Fruit fly (Drosophila melanogaster) whole organism, embryonic: Measurements from ENCODE around the gene Sfp26Ad.

Experiments used
- Asciz ChIP-seq: fragments of 200-800 bp; sonication (Bioruptor generic); optimal IDR thresholded peaks from 2 replicates; lab custom pipeline; 2017; ENCODE audit warnings: missing biosample characterization, mild to moderate bottlenecking, missing genetic modification characterization, missing genetic modification reagents
- Atf3 ChIP-seq: fragments of 200-800 bp; sonication (Bioruptor generic); optimal IDR thresholded peaks from 3 replicates; lab custom pipeline; 2016; ENCODE audit warnings: missing biosample characterization, missing genetic modification characterization
- CG10321 ChIP-seq: fragments of 200-800 bp; sonication (Bioruptor generic); IDR thresholded peaks from 2 replicates; pipeline ENCODE4 v1.3.6; 2022; ENCODE audit warnings: missing biosample characterization, missing genetic modification characterization
- CG11504 ChIP-seq: fragments of 200-800 bp; sonication (Bioruptor generic); optimal IDR thresholded peaks from 3 replicates; lab custom pipeline; 2019; ENCODE audit warnings: missing biosample characterization, mild to moderate bottlenecking, missing genetic modification characterization, moderate library complexity
- CG12219 ChIP-seq: fragments of 200-800 bp; sonication (Bioruptor generic); optimal IDR thresholded peaks from 3 replicates; lab custom pipeline; 2018; ENCODE audit warnings: missing biosample characterization, mild to moderate bottlenecking, missing genetic modification characterization
- CG1233 ChIP-seq: fragments of 200-800 bp; sonication (Bioruptor generic); optimal IDR thresholded peaks from 4 replicates; lab custom pipeline; 2018; ENCODE audit warnings: missing biosample characterization, mild to moderate bottlenecking, missing genetic modification characterization
- CG12659 ChIP-seq: fragments of 200-800 bp; sonication (Bioruptor generic); optimal IDR thresholded peaks from 3 replicates; lab custom pipeline; 2017; ENCODE audit warnings: mild to moderate bottlenecking, missing biosample characterization, missing genetic modification reagents, missing genetic modification characterization
- CG14860 ChIP-seq: fragments of 200-800 bp; sonication (Bioruptor generic); IDR thresholded peaks from 3 replicates; pipeline ENCODE4 v1.3.6; 2022; ENCODE audit warnings: missing biosample characterization, missing genetic modification characterization; ENCODE audit not compliant: partially characterized antibody
- CG17612 ChIP-seq: fragments of 200-800 bp; sonication (Bioruptor generic); IDR thresholded peaks from 2 replicates; pipeline ENCODE4 v1.3.6; 2022; ENCODE audit warnings: missing biosample characterization, missing genetic modification characterization
- CG17829 ChIP-seq: fragments of 200-800 bp; optimal IDR thresholded peaks from 2 replicates; lab custom pipeline; 2019; ENCODE audit warnings: missing biosample characterization, mild to moderate bottlenecking, missing genetic modification characterization, moderate library complexity
- CG18476 ChIP-seq: fragments of 200-800 bp; sonication (Bioruptor generic); optimal IDR thresholded peaks from 2 replicates; lab custom pipeline; 2016; ENCODE audit warnings: missing biosample characterization, mild to moderate bottlenecking, missing genetic modification characterization
- CG2712 ChIP-seq: fragments of 200-800 bp; optimal IDR thresholded peaks from 3 replicates; lab custom pipeline; 2019; ENCODE audit warnings: missing biosample characterization, mild to moderate bottlenecking, missing genetic modification characterization, moderate library complexity
- CG30403 ChIP-seq: fragments of 200-800 bp; sonication (Bioruptor generic); optimal IDR thresholded peaks from 3 replicates; lab custom pipeline; 2016; ENCODE audit warnings: missing biosample characterization, missing genetic modification characterization
- CG30431 ChIP-seq: fragments of 200-800 bp; sonication (Bioruptor generic); optimal IDR thresholded peaks from 2 replicates; lab custom pipeline; 2017; ENCODE audit warnings: missing biosample characterization, missing genetic modification characterization
- CG31224 ChIP-seq: fragments of 200-800 bp; sonication (Bioruptor generic); IDR thresholded peaks from 2 replicates; pipeline ENCODE4 v1.3.6; 2022; ENCODE audit warnings: missing biosample characterization, missing genetic modification characterization
- CG31365 ChIP-seq: fragments of 200-800 bp; sonication (Bioruptor generic); optimal IDR thresholded peaks from 2 replicates; lab custom pipeline; 2018; ENCODE audit warnings: missing biosample characterization, mild to moderate bottlenecking, missing genetic modification characterization
- CG31441 ChIP-seq: fragments of 200-800 bp; sonication (Bioruptor generic); IDR thresholded peaks from 2 replicates; pipeline ENCODE4 v1.3.6; 2022; ENCODE audit warnings: missing biosample characterization, missing genetic modification characterization
- CG32767 ChIP-seq: fragments of 200-800 bp; sonication (Bioruptor generic); IDR thresholded peaks from 2 replicates; pipeline ENCODE4 v1.3.6; 2022; ENCODE audit warnings: missing biosample characterization, missing genetic modification characterization
- CG32772 ChIP-seq: fragments of 200-800 bp; sonication (Bioruptor generic); IDR thresholded peaks from 2 replicates; pipeline ENCODE4 v1.3.6; 2022; ENCODE audit warnings: missing biosample characterization, missing genetic modification characterization
- CG6272 ChIP-seq: fragments of 200-800 bp; sonication (Bioruptor generic); IDR thresholded peaks from 2 replicates; pipeline ENCODE4 v1.3.6; 2022; ENCODE audit warnings: missing biosample characterization, missing genetic modification characterization
- CTCF ChIP-seq: fragments of 200-800 bp; sonication (Bioruptor generic); optimal IDR thresholded peaks from 2 replicates; lab custom pipeline; 2017; ENCODE audit warnings: missing biosample characterization, mild to moderate bottlenecking, missing genetic modification characterization, moderate library complexity
- D19B ChIP-seq: fragments of 200-800 bp; sonication (Bioruptor generic); optimal IDR thresholded peaks from 2 replicates; lab custom pipeline; 2017; ENCODE audit warnings: missing biosample characterization, mild to moderate bottlenecking, missing genetic modification characterization
- Eip74EF ChIP-seq, 2 experiments: fragments of 200-800 bp in 1 of 2; fragments of >200 bp in 1 of 2; sonication (Bioruptor generic) in 1 of 2; optimal IDR thresholded peaks; 2 replicates each; lab custom pipeline; 2017 to 2019; ENCODE audit warnings: missing biosample characterization in 2 of 2, missing genetic modification characterization in 2 of 2, mild to moderate bottlenecking in 1 of 2, moderate library complexity in 1 of 2
- Fer3 ChIP-seq: fragments of 200-800 bp; sonication (Bioruptor generic); optimal IDR thresholded peaks from 2 replicates; lab custom pipeline; 2018; ENCODE audit warnings: missing biosample characterization, mild to moderate bottlenecking, missing genetic modification characterization, moderate library complexity
- HLH4C ChIP-seq: fragments of 200-800 bp; sonication (Bioruptor generic); IDR thresholded peaks from 3 replicates; pipeline ENCODE4 v1.3.6; 2022; ENCODE audit warnings: missing biosample characterization, missing genetic modification characterization; ENCODE audit not compliant: partially characterized antibody
- Hmr ChIP-seq: fragments of 200-800 bp; sonication (Bioruptor generic); optimal IDR thresholded peaks from 3 replicates; lab custom pipeline; 2017; ENCODE audit warnings: mild to moderate bottlenecking, missing biosample characterization, missing genetic modification reagents, missing genetic modification characterization
- Hmx ChIP-seq: fragments of 200-800 bp; sonication (Bioruptor generic); optimal IDR thresholded peaks from 2 replicates; lab custom pipeline; 2016; ENCODE audit warnings: missing biosample characterization, missing genetic modification characterization
- Kr ChIP-seq: fragments of 200-800 bp; sonication (Bioruptor generic); optimal IDR thresholded peaks from 2 replicates; lab custom pipeline; 2017; ENCODE audit warnings: missing biosample characterization, mild to moderate bottlenecking, missing genetic modification characterization
- MBD-R2 ChIP-seq: fragments of 200-800 bp; sonication (Bioruptor generic); IDR thresholded peaks from 2 replicates; pipeline ENCODE4 v1.3.6; 2022; ENCODE audit warnings: missing biosample characterization, missing genetic modification characterization
- Nf-YC ChIP-seq: fragments of 200-800 bp; optimal IDR thresholded peaks from 3 replicates; lab custom pipeline; 2019; ENCODE audit warnings: missing biosample characterization, mild to moderate bottlenecking, missing genetic modification characterization, moderate library complexity
- Poxn ChIP-seq: fragments of 200-800 bp; sonication (Bioruptor generic); IDR thresholded peaks from 2 replicates; pipeline ENCODE4 v1.3.6; 2022; ENCODE audit warnings: missing biosample characterization, missing genetic modification characterization
- Xbp1 ChIP-seq: fragments of 200-800 bp; sonication (Bioruptor generic); optimal IDR thresholded peaks from 3 replicates; lab custom pipeline; 2016; ENCODE audit warnings: missing biosample characterization, mild to moderate bottlenecking, missing genetic modification characterization
- amos ChIP-seq: fragments of 200-800 bp; sonication (Bioruptor generic); IDR thresholded peaks from 2 replicates; pipeline ENCODE4 v1.3.6; 2022; ENCODE audit warnings: missing biosample characterization, missing genetic modification characterization; ENCODE audit not compliant: partially characterized antibody
- ash1 ChIP-seq: fragments of 200-800 bp; sonication (Bioruptor generic); optimal IDR thresholded peaks from 2 replicates; lab custom pipeline; 2018; ENCODE audit warnings: missing biosample characterization, mild to moderate bottlenecking, missing genetic modification characterization
- cwo ChIP-seq: fragments of 200-800 bp; sonication (Bioruptor generic); optimal IDR thresholded peaks from 3 replicates; lab custom pipeline; 2017; ENCODE audit warnings: missing biosample characterization, missing genetic modification characterization, mild to moderate bottlenecking, moderate library complexity, missing genetic modification reagents
- dm ChIP-seq: fragments of 200-800 bp; sonication (Bioruptor generic); optimal IDR thresholded peaks from 3 replicates; lab custom pipeline; 2016; ENCODE audit warnings: missing biosample characterization, missing genetic modification characterization
- ewg ChIP-seq: fragments of 200-800 bp; sonication (Bioruptor generic); optimal IDR thresholded peaks from 3 replicates; lab custom pipeline; 2017; ENCODE audit warnings: mild to moderate bottlenecking, missing biosample characterization, missing genetic modification reagents, missing genetic modification characterization
- fd102C ChIP-seq: fragments of 200-800 bp; sonication (Bioruptor generic); optimal IDR thresholded peaks from 2 replicates; lab custom pipeline; 2018; ENCODE audit warnings: missing biosample characterization, mild to moderate bottlenecking, missing genetic modification characterization, moderate library complexity
- gsb ChIP-seq: fragments of 200-800 bp; sonication (Bioruptor generic); IDR thresholded peaks from 2 replicates; pipeline ENCODE4 v1.3.6; 2022; ENCODE audit warnings: missing biosample characterization, missing genetic modification characterization
- h ChIP-seq: fragments of >200 bp; optimal IDR thresholded peaks from 2 replicates; lab custom pipeline; 2017
- her ChIP-seq: fragments of 200-800 bp; sonication (Bioruptor generic); optimal IDR thresholded peaks from 2 replicates; lab custom pipeline; 2016; ENCODE audit warnings: missing biosample characterization, missing genetic modification characterization
- lola ChIP-seq, 3 experiments: fragments of >200 bp in 2 of 3; fragments of 200-800 bp in 1 of 3; sonication (Bioruptor generic) in 1 of 3; optimal IDR thresholded peaks; 2 replicates each; lab custom pipeline; 2017 to 2019; ENCODE audit warnings: missing biosample characterization in 3 of 3, missing genetic modification characterization in 3 of 3, mild to moderate bottlenecking in 1 of 3, moderate library complexity in 1 of 3
- mld ChIP-seq: fragments of 200-800 bp; sonication (Bioruptor generic); IDR thresholded peaks from 3 replicates; pipeline ENCODE4 v1.3.6; 2022; ENCODE audit warnings: missing biosample characterization, missing genetic modification characterization; ENCODE audit not compliant: partially characterized antibody
- otp ChIP-seq: fragments of 200-800 bp; sonication (Bioruptor generic); IDR thresholded peaks from 3 replicates; pipeline ENCODE4, ENCODE4 v1.3.6; 2022; ENCODE audit warnings: missing biosample characterization, missing genetic modification characterization
- pnt ChIP-seq: fragments of 200-800 bp; sonication (Bioruptor generic); optimal IDR thresholded peaks from 3 replicates; lab custom pipeline; 2016; ENCODE audit warnings: missing biosample characterization, missing genetic modification characterization
- pum ChIP-seq: fragments of 200-800 bp; sonication (Bioruptor generic); optimal IDR thresholded peaks from 2 replicates; lab custom pipeline; 2016; ENCODE audit warnings: missing biosample characterization, missing genetic modification characterization
- sim ChIP-seq: fragments of 200-800 bp; sonication (Bioruptor generic); IDR thresholded peaks from 2 replicates; pipeline ENCODE4 v1.3.6; 2022; ENCODE audit warnings: missing biosample characterization, missing genetic modification characterization
- sob ChIP-seq: fragments of 200-800 bp; sonication (Bioruptor generic); IDR thresholded peaks from 2 replicates; pipeline ENCODE4 v1.3.6; 2022; ENCODE audit warnings: missing biosample characterization, missing genetic modification characterization
- vvl ChIP-seq: fragments of 200-800 bp; sonication (Bioruptor generic); IDR thresholded peaks from 2 replicates; pipeline ENCODE4 v1.3.6; 2022; ENCODE audit warnings: missing biosample characterization, missing genetic modification characterization
- wdn ChIP-seq: fragments of 200-800 bp; sonication (Bioruptor generic); IDR thresholded peaks from 2 replicates; pipeline ENCODE4 v1.3.6; 2022; ENCODE audit warnings: missing biosample characterization, missing genetic modification characterization
- zfh1 ChIP-seq: fragments of 200-800 bp; sonication (Bioruptor generic); IDR thresholded peaks from 3 replicates; pipeline ENCODE4 v1.3.6; 2022; ENCODE audit warnings: missing biosample characterization, missing genetic modification characterization
- zfh2 ChIP-seq: fragments of 200-800 bp; sonication (Bioruptor generic); optimal IDR thresholded peaks from 2 replicates; lab custom pipeline; 2016; ENCODE audit warnings: missing biosample characterization, missing genetic modification characterization

Gene Sfp26Ad

dm6 chr2L:5972005-5972404 is 28.9 kb upstream of the Sfp26Ad start (continued):
- no peak for TF ChIP-seq Kr (GFP tag; lab: Kevin White, UChicago)
- no peak for TF ChIP-seq pnt (GFP tag; lab: Kevin White, UChicago)
- no peak for TF ChIP-seq CG14860 (GFP tag; lab: Robert Waterston, UW)
- TF ChIP-seq fd102C (GFP tag; lab: Kevin White, UChicago): no peak
- TF ChIP-seq her (GFP tag; lab: Kevin White, UChicago): no peak
- TF ChIP-seq mld (GFP tag; lab: Robert Waterston, UW): no peak
- TF ChIP-seq Eip74EF (GFP tag; optimal IDR thresholded peaks at IDR 0.05; lab: Kevin White, UChicago): no peak
- TF ChIP-seq Atf3 (GFP tag; lab: Kevin White, UChicago): no peak
- 0 out of 2 replicates have a peak, but pooled peaks have one; percentile 11 for TF ChIP-seq CG31224 (GFP tag; lab: Robert Waterston, UW)
- TF ChIP-seq ash1 (GFP tag; lab: Kevin White, UChicago): no peak
- no peak; the same call in none of the 2 replicates for TF ChIP-seq CG31441 (GFP tag; lab: Robert Waterston, UW)
- TF ChIP-seq sob: peak; percentile 67
- peak; percentile 12 for TF ChIP-seq CG18476 (GFP tag; lab: Kevin White, UChicago)
- peak; percentile 9 for TF ChIP-seq CG1233 (GFP tag; lab: Kevin White, UChicago)
- TF ChIP-seq lola (GFP tag; optimal IDR thresholded peaks at IDR 0.05; lab: Kevin White, UChicago): peak in 1 of 3 experiments; percentile 6
- no peak for TF ChIP-seq CG12219 (GFP tag; lab: Kevin White, UChicago)
- no peak for TF ChIP-seq cwo (GFP tag; lab: Kevin White, UChicago)
- no peak for TF ChIP-seq CG10321 (GFP tag; lab: Robert Waterston, UW)
- TF ChIP-seq wdn (GFP tag; lab: Robert Waterston, UW): 0 out of 2 replicates have a peak, but pooled peaks have one; percentile 32
- peak; percentile 56 for TF ChIP-seq CG30403 (GFP tag; lab: Kevin White, UChicago)
- no peak for TF ChIP-seq CG12659
- no peak for TF ChIP-seq HLH4C (GFP tag; lab: Robert Waterston, UW)
- peak; percentile 14 for TF ChIP-seq ewg (GFP tag; lab: Kevin White, UChicago)
- TF ChIP-seq Hmr (GFP tag; lab: Kevin White, UChicago): no peak
- peak; percentile 70 for TF ChIP-seq zfh1 (GFP tag; lab: Robert Waterston, UW)
- TF ChIP-seq Xbp1 (GFP tag; lab: Kevin White, UChicago): peak; percentile 53
- TF ChIP-seq CG30431: no peak
- peak; percentile 42; the same call in 1 of the 2 replicates for TF ChIP-seq vvl (GFP tag; lab: Robert Waterston, UW)
- no peak for TF ChIP-seq CG32772 (GFP tag; lab: Robert Waterston, UW)
- TF ChIP-seq D19B: peak; percentile 96
- TF ChIP-seq CTCF (GFP tag; lab: Kevin White, UChicago): no peak
- TF ChIP-seq Asciz (GFP tag; lab: Kevin White, UChicago): no peak
- TF ChIP-seq Hmx (GFP tag; lab: Kevin White, UChicago): no peak
- no peak for TF ChIP-seq CG17612
- no peak for TF ChIP-seq CG6272 (GFP tag; lab: Robert Waterston, UW)
- no peak for TF ChIP-seq dm
- no peak for TF ChIP-seq Nf-YC (tag; lab: Kevin White, UChicago)
- TF ChIP-seq CG31365: no peak
- no peak for TF ChIP-seq CG17829 (tag; lab: Kevin White, UChicago)
- no peak for TF ChIP-seq amos
- TF ChIP-seq Poxn (GFP tag; lab: Robert Waterston, UW): no peak
- peak; percentile 15 for TF ChIP-seq CG2712 (tag; lab: Kevin White, UChicago)
- TF ChIP-seq CG11504 (tag; lab: Kevin White, UChicago): peak; percentile 43
- TF ChIP-seq h: no peak
- no peak for TF ChIP-seq pum (GFP tag; lab: Kevin White, UChicago)
- 0 out of 3 replicates have a peak, but pooled peaks have one; percentile 45 for TF ChIP-seq otp (GFP tag; lab: Robert Waterston, UW)
- no peak for TF ChIP-seq MBD-R2 (GFP tag; lab: Robert Waterston, UW)
- TF ChIP-seq CG32767 (GFP tag; lab: Robert Waterston, UW): peak; percentile 40; the same call in 1 of the 2 replicates
- no peak; the same call in 1 of the 2 replicates for TF ChIP-seq sim (GFP tag; lab: Robert Waterston, UW)
- TF ChIP-seq gsb: no peak
- TF ChIP-seq Fer3 (tag; lab: Kevin White, UChicago): peak; percentile 41
- TF ChIP-seq zfh2: peak; percentile 26
